Worm (Caenorhabditis elegans) whole organism, L4/young adult: ENCODE results near the gene Y38C1BA.1.

Experiments used
- dao-5 ChIP-seq: sonication (generic microtip); optimal IDR thresholded peaks from 2 replicates; lab custom pipeline; 2016; ENCODE audit warnings: missing genotype, missing genetic modification characterization, moderate library complexity, missing compliant biosample characterization
- him-1 ChIP-seq: sonication (generic microtip); optimal IDR thresholded peaks from 2 replicates; lab custom pipeline; 2016; ENCODE audit warnings: missing genotype, missing genetic modification reagents, missing genetic modification characterization, missing compliant biosample characterization

ce11 chrIV:1804613-1805012, 831 bp upstream of the Y38C1BA.1 start:
- TF ChIP-seq him-1: peak; percentile 28
- TF ChIP-seq dao-5 (tag; lab: Kevin White, UChicago): no peak
